Worm (Caenorhabditis elegans) whole organism, early embryonic: ENCODE results near the gene Y1B5A.1.

Experiments used
- B0310.2 ChIP-seq: sonication (generic microtip); optimal IDR thresholded peaks from 2 replicates; lab custom pipeline; 2016; ENCODE audit warnings: mild to moderate bottlenecking, missing genetic modification characterization, missing compliant biosample characterization
- F13C5.2 ChIP-seq: sonication (generic microtip); optimal IDR thresholded peaks from 2 replicates; lab custom pipeline; 2017; ENCODE audit warnings: mild to moderate bottlenecking, missing genetic modification characterization, inconsistent platforms, missing compliant biosample characterization
- aly-1 ChIP-seq: sonication (generic microtip); optimal IDR thresholded peaks from 2 replicates; lab custom pipeline; 2016; ENCODE audit warnings: missing genetic modification characterization, missing compliant biosample characterization
- ama-1 ChIP-seq: fragments of 150-350 bp; optimal IDR thresholded peaks from 2 replicates; lab custom pipeline; 2014
- ceh-13 ChIP-seq: fragments of 200-800 bp; sonication (Bioruptor generic); optimal IDR thresholded peaks from 2 replicates; lab custom pipeline; 2018; ENCODE audit warnings: mild to moderate bottlenecking, missing genetic modification characterization, missing compliant biosample characterization
- ets-7 ChIP-seq: sonication (generic microtip); optimal IDR thresholded peaks from 2 replicates; lab custom pipeline; 2016; ENCODE audit warnings: missing genotype, missing genetic modification characterization, missing compliant biosample characterization
- flt-1 ChIP-seq: fragments of 200-800 bp; sonication (Bioruptor generic); IDR thresholded peaks from 2 replicates; pipeline ENCODE4 v1.3.6; 2022; ENCODE audit warnings: missing genetic modification characterization, missing compliant biosample characterization
- hmg-4 ChIP-seq: fragments of 200-800 bp; sonication (Bioruptor generic); optimal IDR thresholded peaks from 2 replicates; lab custom pipeline; 2018; ENCODE audit warnings: mild to moderate bottlenecking, missing genetic modification characterization, missing compliant biosample characterization
- pes-1 ChIP-seq: fragments of 200-800 bp; sonication (Bioruptor generic); IDR thresholded peaks from 2 replicates; pipeline ENCODE4 v1.3.6; 2022; ENCODE audit warnings: missing genetic modification reagents, missing genetic modification characterization, missing compliant biosample characterization
- scrt-1 ChIP-seq: fragments of 200-800 bp; sonication (Bioruptor generic); IDR thresholded peaks from 2 replicates; pipeline ENCODE4 v1.3.6; 2022; ENCODE audit warnings: missing genetic modification characterization, missing compliant biosample characterization
- sea-1 ChIP-seq: fragments of 200-800 bp; sonication (Bioruptor generic); conservative IDR thresholded peaks from 2 replicates; pipeline ENCODE4 v1.3.6; 2022; ENCODE audit warnings: missing genetic modification characterization, missing compliant biosample characterization
- tbx-11 ChIP-seq: fragments of 200-800 bp; sonication (Bioruptor generic); IDR thresholded peaks from 2 replicates; pipeline ENCODE4 v1.3.6; 2022; ENCODE audit warnings: missing genetic modification characterization, missing compliant biosample characterization
- tbx-37 ChIP-seq: fragments of 200-800 bp; sonication (Bioruptor generic); conservative IDR thresholded peaks from 2 replicates; pipeline ENCODE4 v1.3.6; 2022; ENCODE audit warnings: missing genetic modification reagents, missing genetic modification characterization, missing compliant biosample characterization
- tra-4 ChIP-seq: sonication (generic microtip); optimal IDR thresholded peaks from 2 replicates; lab custom pipeline; 2017; ENCODE audit warnings: missing genetic modification characterization, missing compliant biosample characterization

- TF ChIP-seq scrt-1 (GFP tag; lab: Robert Waterston, UW), result no peak
- no peak for TF ChIP-seq aly-1 (tag; lab: Kevin White, UChicago)
- no peak for TF ChIP-seq ceh-13 (GFP tag; lab: Kevin White, UChicago)
- no peak for TF ChIP-seq flt-1 (GFP tag; lab: Robert Waterston, UW)
- no peak for TF ChIP-seq B0310.2 (tag; lab: Kevin White, UChicago)
- no peak for TF ChIP-seq ama-1
- TF ChIP-seq ets-7 (tag; lab: Kevin White, UChicago), result no peak
- TF ChIP-seq sea-1 (GFP tag; lab: Robert Waterston, UW), result no peak
- TF ChIP-seq hmg-4, result no peak
- TF ChIP-seq tra-4 (tag; lab: Kevin White, UChicago), result no peak
- no peak for TF ChIP-seq pes-1 (GFP tag; lab: Robert Waterston, UW)
- TF ChIP-seq tbx-37 (GFP tag; lab: Robert Waterston, UW), result no peak
- TF ChIP-seq tbx-11 (GFP tag; lab: Robert Waterston, UW), result no peak
- no peak for TF ChIP-seq F13C5.2
Measured at ce11 chrX:7099049-7099448, 13.9 kb downstream of the Y1B5A.1 start.
